Fruit fly (Drosophila melanogaster) whole organism, adult: ENCODE results near the gene CG32037.

Experiments
- CG11617 ChIP-seq: fragments of 200-800 bp; sonication (Bioruptor generic); optimal IDR thresholded peaks from 2 replicates; lab custom pipeline; 2017; ENCODE audit warnings: mild to moderate bottlenecking, missing biosample characterization, missing genetic modification reagents, missing genetic modification characterization
- CG14711 ChIP-seq: fragments of 200-800 bp; sonication (Bioruptor generic); optimal IDR thresholded peaks from 2 replicates; lab custom pipeline; 2018; ENCODE audit warnings: missing biosample characterization, mild to moderate bottlenecking, missing genetic modification characterization, moderate library complexity
- CG33017 ChIP-seq: fragments of 200-800 bp; sonication (Bioruptor generic); optimal IDR thresholded peaks from 2 replicates; lab custom pipeline; 2018; ENCODE audit warnings: missing biosample characterization, mild to moderate bottlenecking, missing genetic modification characterization, moderate library complexity
- CG5204 ChIP-seq: fragments of 200-800 bp; sonication (Bioruptor generic); optimal IDR thresholded peaks from 2 replicates; lab custom pipeline; 2016; ENCODE audit warnings: missing biosample characterization, missing genetic modification characterization
- CG7045 ChIP-seq: fragments of 200-800 bp; sonication (Bioruptor generic); optimal IDR thresholded peaks from 2 replicates; lab custom pipeline; 2017; ENCODE audit warnings: missing biosample characterization, mild to moderate bottlenecking, missing genetic modification characterization
- Clk ChIP-seq: fragments of 200-800 bp; sonication (Bioruptor generic); optimal IDR thresholded peaks from 2 replicates; lab custom pipeline; 2017; ENCODE audit warnings: missing biosample characterization, missing genetic modification characterization
- Crg-1 ChIP-seq: fragments of 200-800 bp; sonication (Bioruptor generic); optimal IDR thresholded peaks from 2 replicates; lab custom pipeline; 2016; ENCODE audit warnings: missing biosample characterization, missing genetic modification characterization
- Hr96 ChIP-seq: fragments of 200-800 bp; sonication (Bioruptor generic); optimal IDR thresholded peaks from 2 replicates; lab custom pipeline; 2016; ENCODE audit warnings: missing biosample characterization, missing genetic modification characterization
- bab1 ChIP-seq: fragments of 200-800 bp; sonication (Bioruptor generic); optimal IDR thresholded peaks from 3 replicates; lab custom pipeline; 2019; ENCODE audit warnings: missing biosample characterization, mild to moderate bottlenecking, missing genetic modification characterization, moderate library complexity
- cic ChIP-seq: fragments of 200-800 bp; sonication (Bioruptor generic); optimal IDR thresholded peaks from 2 replicates; lab custom pipeline; 2017; ENCODE audit warnings: missing biosample characterization, mild to moderate bottlenecking, missing genetic modification characterization, moderate library complexity
- cnc ChIP-seq, 2 experiments: fragments of >200 bp; optimal IDR thresholded peaks; 2 replicates each; lab custom pipeline; 2017
- kay ChIP-seq: fragments of 200-800 bp; sonication (Bioruptor generic); peaks from one replicate; lab custom pipeline; 2016; ENCODE audit warnings: missing biosample characterization, missing genetic modification characterization, borderline replicate concordance
- tj ChIP-seq: fragments of 200-800 bp; sonication (Bioruptor generic); optimal IDR thresholded peaks from 3 replicates; lab custom pipeline; 2017; ENCODE audit warnings: missing biosample characterization, mild to moderate bottlenecking, missing genetic modification characterization, moderate library complexity
- toe ChIP-seq: fragments of 200-800 bp; sonication (Bioruptor generic); optimal IDR thresholded peaks from 2 replicates; lab custom pipeline; 2016; ENCODE audit warnings: missing biosample characterization, missing genetic modification characterization

- TF ChIP-seq CG5204 (GFP tag; lab: Kevin White, UChicago) (no peak), cnc (optimal IDR thresholded peaks at IDR 0.05; lab: Kevin White, UChicago) (no peak), CG14711 (tag; lab: Kevin White, UChicago) (peak; percentile 97), Clk (GFP tag; lab: Kevin White, UChicago) (no peak), tj (GFP tag; lab: Kevin White, UChicago) (no peak), bab1 (GFP tag; lab: Kevin White, UChicago) (peak; percentile 38), Hr96 (peak; percentile 60), cic (GFP tag; lab: Kevin White, UChicago) (peak; percentile 58), CG11617 (GFP tag; lab: Kevin White, UChicago) (peak; percentile 36), toe (peak; percentile 78), CG7045 (GFP tag; lab: Kevin White, UChicago) (peak; percentile 50), kay (no peak), CG33017 (tag; lab: Kevin White, UChicago) (no peak), Crg-1 (GFP tag; lab: Kevin White, UChicago) (peak; percentile 68)
Observed at dm6 chr3L:9441907-9442479, 50.0 kb downstream of the CG32037 start, which contains the start of the genes Bet3 and Nf-YA.
